Fruit fly (Drosophila melanogaster): ENCODE measurements around the gene CG15456.

CG15456 gene

dm6 chrX:20447865-20448584, 21.2 kb upstream of the CG15456 start (continued):
- TF ChIP-seq CG4707 (GFP tag; optimal IDR thresholded peaks at IDR 0.05) = no peak
- no peak for TF ChIP-seq Sox102F (GFP tag; optimal IDR thresholded peaks at IDR 0.05)
- TF ChIP-seq CG8281 (tag; optimal IDR thresholded peaks at IDR 0.05) = no peak
- TF ChIP-seq Chrac-16 (GFP tag; optimal IDR thresholded peaks at IDR 0.05) = no peak
- TF ChIP-seq scrt (GFP tag; optimal IDR thresholded peaks at IDR 0.05) = peak; percentile 86
- TF ChIP-seq p53 (GFP tag; optimal IDR thresholded peaks at IDR 0.05) = no peak
- no peak for TF ChIP-seq CG4730 (GFP tag; IDR thresholded peaks at IDR 0.05)
- peak; percentile 26; the same call in 2 of the 3 replicates for TF ChIP-seq row (GFP tag; IDR thresholded peaks at IDR 0.05)
- peak; percentile 64 for TF ChIP-seq ewg (GFP tag; optimal IDR thresholded peaks at IDR 0.05)
- TF ChIP-seq pita (GFP tag; optimal IDR thresholded peaks at IDR 0.05) = no peak
- no peak for TF ChIP-seq kni (GFP tag; optimal IDR thresholded peaks at IDR 0.05)
- TF ChIP-seq Vsx1 (GFP tag; optimal IDR thresholded peaks at IDR 0.05) = no peak
- TF ChIP-seq D (optimal IDR thresholded peaks at IDR 0.05) = no peak
- no peak for TF ChIP-seq D (GFP tag; optimal IDR thresholded peaks at IDR 0.05)
- TF ChIP-seq Deaf1 (tag; optimal IDR thresholded peaks at IDR 0.05) = peak; percentile 51
- no peak for TF ChIP-seq B-H2 (GFP tag; optimal IDR thresholded peaks at IDR 0.05)
- no peak for TF ChIP-seq grn (GFP tag; optimal IDR thresholded peaks at IDR 0.05)
- no peak for TF ChIP-seq trem (tag; optimal IDR thresholded peaks at IDR 0.05)
- TF ChIP-seq CG30020 (tag; optimal IDR thresholded peaks at IDR 0.05) = no peak
- TF ChIP-seq prd (optimal IDR thresholded peaks at IDR 0.05) = no peak
- TF ChIP-seq prd (GFP tag; IDR thresholded peaks at IDR 0.05) = no peak
- no peak for TF ChIP-seq Dip3 (GFP tag; optimal IDR thresholded peaks at IDR 0.05)
- no peak for TF ChIP-seq Lpt (GFP tag; optimal IDR thresholded peaks at IDR 0.05)
- TF ChIP-seq bbx (GFP tag; IDR thresholded peaks at IDR 0.05; ENCODE audit: partially characterized antibody) = no peak
- no peak for TF ChIP-seq Bgb (GFP tag; IDR thresholded peaks at IDR 0.05; ENCODE audit: partially characterized antibody)
- no peak for TF ChIP-seq CkIIα-i1 (GFP tag; IDR thresholded peaks at IDR 0.05)
- no peak for TF ChIP-seq Spps (tag; optimal IDR thresholded peaks at IDR 0.05)
- peak; percentile 17 for TF ChIP-seq CG15269 (tag; optimal IDR thresholded peaks at IDR 0.05)
- no peak for TF ChIP-seq Six4 (GFP tag; optimal IDR thresholded peaks at IDR 0.05)
- TF ChIP-seq CG13287 (GFP tag; IDR thresholded peaks at IDR 0.05; ENCODE audit: partially characterized antibody) = no peak
- no peak for TF ChIP-seq CG13123 (GFP tag; optimal IDR thresholded peaks at IDR 0.05)
- no peak for TF ChIP-seq CG17186 (GFP tag; optimal IDR thresholded peaks at IDR 0.05)
- no peak for TF ChIP-seq Elba2 (GFP tag; optimal IDR thresholded peaks at IDR 0.05)
- TF ChIP-seq gsb-n (tag; optimal IDR thresholded peaks at IDR 0.05) = no peak
- TF ChIP-seq Kr (GFP tag; optimal IDR thresholded peaks at IDR 0.05) = no peak
- TF ChIP-seq HLH54F (GFP tag; optimal IDR thresholded peaks at IDR 0.05) = no peak
- no peak for TF ChIP-seq ac (GFP tag; optimal IDR thresholded peaks at IDR 0.05)
- no peak for TF ChIP-seq Atf3 (GFP tag; optimal IDR thresholded peaks at IDR 0.05)
- TF ChIP-seq CG6654 (GFP tag; optimal IDR thresholded peaks at IDR 0.05) = no peak
- TF ChIP-seq phol (tag; optimal IDR thresholded peaks at IDR 0.05) = peak; percentile 0
- no peak for TF ChIP-seq tin (GFP tag; optimal IDR thresholded peaks at IDR 0.05)
- TF ChIP-seq tgo (GFP tag; IDR thresholded peaks at IDR 0.05) = no peak
- no peak for TF ChIP-seq Rx (GFP tag; IDR thresholded peaks at IDR 0.05)
- no peak for TF ChIP-seq CG14710 (tag; optimal IDR thresholded peaks at IDR 0.05)
- TF ChIP-seq ind (GFP tag; optimal IDR thresholded peaks at IDR 0.05) = peak; percentile 7
- TF ChIP-seq cwo (GFP tag; optimal IDR thresholded peaks at IDR 0.05) = no peak
- no peak for TF ChIP-seq CG8944 (GFP tag; optimal IDR thresholded peaks at IDR 0.05)
- no peak for TF ChIP-seq CG12942 (GFP tag; optimal IDR thresholded peaks at IDR 0.05)
- TF ChIP-seq ci (GFP tag; IDR thresholded peaks at IDR 0.05) = no peak
- no peak for TF ChIP-seq rib (GFP tag; IDR thresholded peaks at IDR 0.05)
- no peak for TF ChIP-seq sim (GFP tag; IDR thresholded peaks at IDR 0.05)

Measured in whole organism, embryonic.